In genomic region chr3L:3410978-3411629, dm6 we compare ENCODE assay signal across 2 fruit fly cellular contexts.
A peak's percentile ranks its signal among the peaks of the same experiment; 100 is the strongest.
TF ChIP-seq lines count a peak whose summit lies in the region.

No protein-coding gene starts in this region.

- TF ChIP-seq CTCF in whole organism, embryonic (GFP tag; optimal IDR thresholded peaks at IDR 0.05; lab: Kevin White, UChicago): no peak

TF ChIP-seq in whole organism, embryonic, 481 proteins besides CTCF, POLR2A, EP300 and RAD21 (continues in another document):
- TF ChIP-seq Jarid2 (GFP tag; optimal IDR thresholded peaks at IDR 0.05; lab: Kevin White, UChicago) (no peak), CG2678 (tag; optimal IDR thresholded peaks at IDR 0.05; lab: Kevin White, UChicago) (no peak), schlank (tag; optimal IDR thresholded peaks at IDR 0.05; lab: Kevin White, UChicago) (no peak), br (optimal IDR thresholded peaks at IDR 0.05; lab: Kevin White, UChicago) (no peak), CG3065 (GFP tag; optimal IDR thresholded peaks at IDR 0.05; lab: Kevin White, UChicago) (no peak), ro (GFP tag; IDR thresholded peaks at IDR 0.05; lab: Robert Waterston, UW) (no peak), Oaz (GFP tag; IDR thresholded peaks at IDR 0.05; lab: Robert Waterston, UW) (no peak), ranshi (GFP tag; IDR thresholded peaks at IDR 0.05; lab: Robert Waterston, UW) (no peak), seq (GFP tag; IDR thresholded peaks at IDR 0.05; lab: Robert Waterston, UW) (no peak), CG3995 (GFP tag; optimal IDR thresholded peaks at IDR 0.05; lab: Kevin White, UChicago) (no peak), HLH4C (GFP tag; IDR thresholded peaks at IDR 0.05; lab: Robert Waterston, UW; ENCODE audit: partially characterized antibody) (no peak), tio (GFP tag; optimal IDR thresholded peaks at IDR 0.05; lab: Kevin White, UChicago) (no peak), CG1792 (GFP tag; optimal IDR thresholded peaks at IDR 0.05; lab: Kevin White, UChicago) (no peak), Asciz (GFP tag; optimal IDR thresholded peaks at IDR 0.05; lab: Kevin White, UChicago) (no peak), exex (tag; optimal IDR thresholded peaks at IDR 0.05; lab: Kevin White, UChicago) (no peak), NFAT (GFP tag; IDR thresholded peaks at IDR 0.05; lab: Robert Waterston, UW) (0 out of 2 replicates have a peak, but pooled peaks have one; percentile 15), tll (GFP tag; optimal IDR thresholded peaks at IDR 0.05; lab: Kevin White, UChicago) (peak in 1 of 2 experiments; percentile 69), CG5245 (GFP tag; optimal IDR thresholded peaks at IDR 0.05; lab: Kevin White, UChicago) (no peak), CG13296 (GFP tag; optimal IDR thresholded peaks at IDR 0.05; lab: Kevin White, UChicago) (no peak), sens (GFP tag; lab: Kevin White, UChicago) (peak; percentile 52), ac (GFP tag; optimal IDR thresholded peaks at IDR 0.05; lab: Kevin White, UChicago) (no peak), CG33557 (GFP tag; optimal IDR thresholded peaks at IDR 0.05; lab: Kevin White, UChicago) (no peak), wor (GFP tag; IDR thresholded peaks at IDR 0.05; lab: Robert Waterston, UW) (no peak), CG17359 (tag; optimal IDR thresholded peaks at IDR 0.05; lab: Kevin White, UChicago) (no peak), CG12299 (tag; optimal IDR thresholded peaks at IDR 0.05; lab: Kevin White, UChicago) (no peak), Blimp-1 (GFP tag; optimal IDR thresholded peaks at IDR 0.05; lab: Kevin White, UChicago) (no peak), p53 (GFP tag; optimal IDR thresholded peaks at IDR 0.05; lab: Kevin White, UChicago) (no peak), nerfin-2 (GFP tag; IDR thresholded peaks at IDR 0.05; lab: Robert Waterston, UW; ENCODE audit: partially characterized antibody) (no peak), CG4360 (GFP tag; IDR thresholded peaks at IDR 0.05; lab: Robert Waterston, UW) (peak; percentile 48), CG14050 (GFP tag; IDR thresholded peaks at IDR 0.05; lab: Robert Waterston, UW) (no peak), CG15514 (GFP tag; optimal IDR thresholded peaks at IDR 0.05; lab: Kevin White, UChicago) (no peak), unc-4 (GFP tag; IDR thresholded peaks at IDR 0.05; lab: Robert Waterston, UW; ENCODE audit: partially characterized antibody) (no peak), CG18476 (GFP tag; optimal IDR thresholded peaks at IDR 0.05; lab: Kevin White, UChicago) (no peak), CG16813 (GFP tag; IDR thresholded peaks at IDR 0.05; lab: Robert Waterston, UW; ENCODE audit: partially characterized antibody) (no peak), E2f1 (GFP tag; IDR thresholded peaks at IDR 0.05; lab: Robert Waterston, UW) (no peak), ind (GFP tag; optimal IDR thresholded peaks at IDR 0.05; lab: Kevin White, UChicago) (no peak), Atf6 (GFP tag; IDR thresholded peaks at IDR 0.05; lab: Robert Waterston, UW) (no peak), CG8478 (optimal IDR thresholded peaks at IDR 0.05; lab: Kevin White, UChicago) (no peak), CG12071 (GFP tag; optimal IDR thresholded peaks at IDR 0.05; lab: Kevin White, UChicago) (no peak), dati (GFP tag; IDR thresholded peaks at IDR 0.05; lab: Robert Waterston, UW) (no peak), unpg (GFP tag; optimal IDR thresholded peaks at IDR 0.05; lab: Kevin White, UChicago) (no peak), vvl (GFP tag; IDR thresholded peaks at IDR 0.05; lab: Robert Waterston, UW) (0 out of 2 replicates have a peak, but pooled peaks have one; percentile 9), CG3726 (GFP tag; IDR thresholded peaks at IDR 0.05; lab: Robert Waterston, UW) (no peak), Bteb2 (GFP tag; optimal IDR thresholded peaks at IDR 0.05; lab: Kevin White, UChicago) (no peak), Hey (tag; optimal IDR thresholded peaks at IDR 0.05; lab: Kevin White, UChicago) (no peak), Mad (GFP tag; optimal IDR thresholded peaks at IDR 0.05; lab: Kevin White, UChicago) (no peak), corto (GFP tag; optimal IDR thresholded peaks at IDR 0.05; lab: Kevin White, UChicago) (no peak), Ssrp (tag; optimal IDR thresholded peaks at IDR 0.05; lab: Kevin White, UChicago) (no peak)

TF ChIP-seq in whole organism, prepupa, 60 proteins besides CTCF, POLR2A, EP300 and RAD21:
- no peak for TF ChIP-seq CG1621 (tag; optimal IDR thresholded peaks at IDR 0.05; lab: Kevin White, UChicago)
- TF ChIP-seq pdm3 (GFP tag; optimal IDR thresholded peaks at IDR 0.05; lab: Kevin White, UChicago): no peak
- TF ChIP-seq fkh (GFP tag; optimal IDR thresholded peaks at IDR 0.05; lab: Kevin White, UChicago): peak; percentile 19

Comparison
In these comparisons a context has a peak if more than half of its experiments do, and no peak if none do; other contexts are left out.
1. Of the 7 proteins assayed by ChIP-seq in both whole organism, embryonic and whole organism, prepupa: peak only in whole organism, embryonic: CG16779; only in whole organism, prepupa: none; in both: none; in neither: 6.